Worm (Caenorhabditis elegans): ENCODE results near the gene srz-97.

- no peak for TF ChIP-seq lir-1 (GFP tag; conservative IDR thresholded peaks at IDR 0.05)
- no peak for TF ChIP-seq ztf-6 (GFP tag; IDR thresholded peaks at IDR 0.05)
- no peak for TF ChIP-seq B0261.1 (tag; optimal IDR thresholded peaks at IDR 0.05)
- no peak for TF ChIP-seq tbp1 (GFP tag; optimal IDR thresholded peaks at IDR 0.05)
- no peak for TF ChIP-seq ama-1 (optimal IDR thresholded peaks at IDR 0.05)
- no peak for TF ChIP-seq ama-1 (GFP tag; optimal IDR thresholded peaks at IDR 0.05)
- TF ChIP-seq F22D6.2 (tag; optimal IDR thresholded peaks at IDR 0.05), result no peak
- TF ChIP-seq ztf-18 (tag; optimal IDR thresholded peaks at IDR 0.05), result no peak
- TF ChIP-seq T26A5.8 (tag; optimal IDR thresholded peaks at IDR 0.05), result no peak
- no peak for TF ChIP-seq snpc-4 (GFP tag; optimal IDR thresholded peaks at IDR 0.05)
- no peak for TF ChIP-seq snpc-4 (tag; optimal IDR thresholded peaks at IDR 0.05)
- TF ChIP-seq madf-6 (GFP tag; IDR thresholded peaks at IDR 0.05), result no peak
Measured at ce11 chrV:14493665-14494064, 25.6 kb upstream of the srz-97 start.
